ENCODE assay signal across 1 fruit fly cellular context in the genomic region with DNA sequence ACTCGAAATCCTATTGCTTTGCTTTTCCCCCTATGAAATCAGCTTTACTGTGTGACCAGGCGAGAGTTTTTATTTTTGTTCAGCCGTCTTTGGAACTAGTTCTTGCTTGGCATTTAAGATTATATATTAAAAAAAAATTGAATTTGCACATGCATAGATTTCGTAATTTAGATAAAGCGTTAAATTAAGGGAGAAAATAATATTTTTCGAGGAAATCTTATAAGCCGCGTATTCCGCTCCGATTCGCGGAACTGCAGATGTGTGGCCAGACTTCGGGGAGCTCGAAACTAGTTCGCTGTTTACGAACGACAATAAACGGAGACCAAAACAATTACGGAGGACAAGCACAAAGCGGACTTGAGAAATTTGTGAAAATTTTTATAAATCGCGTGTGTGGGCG.
TF ChIP-seq lines count a peak whose summit lies in the region.

A gene (minus strand): TSS at position 55 of the 400 bp plus-strand sequence.
A gene (plus strand): TSS at position 306 of the 400 bp plus-strand sequence.

TF ChIP-seq in whole organism, embryonic, 481 proteins besides CTCF, POLR2A, EP300 and RAD21 (continued from another document):
- TF ChIP-seq CG14860 (GFP tag; IDR thresholded peaks at IDR 0.05; lab: Robert Waterston, UW; ENCODE audit: partially characterized antibody) (0 out of 3 replicates have a peak, but pooled peaks have one; percentile 7), CG12659 (GFP tag; optimal IDR thresholded peaks at IDR 0.05; lab: Kevin White, UChicago) (peak; percentile 50), dmrt11E (tag; optimal IDR thresholded peaks at IDR 0.05; lab: Kevin White, UChicago) (peak; percentile 3), stwl (tag; optimal IDR thresholded peaks at IDR 0.05; lab: Kevin White, UChicago) (peak; percentile 75), Scr (GFP tag; IDR thresholded peaks at IDR 0.05; lab: Robert Waterston, UW; ENCODE audit: partially characterized antibody) (peak; percentile 52), CG34224 (GFP tag; IDR thresholded peaks at IDR 0.05; lab: Robert Waterston, UW; ENCODE audit: partially characterized antibody) (peak; percentile 62; the same call in 2 of the 3 replicates), MBD-R2 (GFP tag; IDR thresholded peaks at IDR 0.05; lab: Robert Waterston, UW) (peak; percentile 82; the same call in 1 of the 2 replicates), gfzf (GFP tag; optimal IDR thresholded peaks at IDR 0.05; lab: Kevin White, UChicago) (peak; percentile 73), gem (tag; optimal IDR thresholded peaks at IDR 0.05; lab: Kevin White, UChicago) (no peak), nerfin-1 (tag; optimal IDR thresholded peaks at IDR 0.05; lab: Kevin White, UChicago) (peak; percentile 24), H2.0 (GFP tag; IDR thresholded peaks at IDR 0.05; lab: Robert Waterston, UW) (no peak), CG17829 (tag; optimal IDR thresholded peaks at IDR 0.05; lab: Kevin White, UChicago) (peak; percentile 35), chn (GFP tag; optimal IDR thresholded peaks at IDR 0.05; lab: Kevin White, UChicago) (no peak), grau (tag; optimal IDR thresholded peaks at IDR 0.05; lab: Kevin White, UChicago) (peak; percentile 29), lilli (GFP tag; optimal IDR thresholded peaks at IDR 0.05; lab: Kevin White, UChicago) (peak; percentile 23), CG15514 (GFP tag; optimal IDR thresholded peaks at IDR 0.05; lab: Kevin White, UChicago) (peak; percentile 100), Dip3 (GFP tag; optimal IDR thresholded peaks at IDR 0.05; lab: Kevin White, UChicago) (no peak), crp (GFP tag; optimal IDR thresholded peaks at IDR 0.05; lab: Kevin White, UChicago) (peak in 1 of 2 experiments; percentile 52), CG9797 (GFP tag; optimal IDR thresholded peaks at IDR 0.05; lab: Kevin White, UChicago) (peak; percentile 87), Bgb (GFP tag; IDR thresholded peaks at IDR 0.05; lab: Robert Waterston, UW; ENCODE audit: partially characterized antibody) (peak; percentile 50), amos (GFP tag; IDR thresholded peaks at IDR 0.05; lab: Robert Waterston, UW; ENCODE audit: partially characterized antibody) (peak; percentile 42; the same call in 1 of the 2 replicates), gsb-n (tag; optimal IDR thresholded peaks at IDR 0.05; lab: Kevin White, UChicago) (no peak), CG2116 (GFP tag; optimal IDR thresholded peaks at IDR 0.05; lab: Kevin White, UChicago) (peak; percentile 34), NC2β (GFP tag; optimal IDR thresholded peaks at IDR 0.05; lab: Kevin White, UChicago) (peak; percentile 16), Blimp-1 (GFP tag; optimal IDR thresholded peaks at IDR 0.05; lab: Kevin White, UChicago) (no peak), Ets97D (GFP tag; optimal IDR thresholded peaks at IDR 0.05; lab: Kevin White, UChicago) (peak; percentile 31), CG9437 (GFP tag; optimal IDR thresholded peaks at IDR 0.05; lab: Kevin White, UChicago) (peak; percentile 29), hbn (GFP tag; IDR thresholded peaks at IDR 0.05; lab: Robert Waterston, UW; ENCODE audit: partially characterized antibody) (no peak), CG14710 (tag; optimal IDR thresholded peaks at IDR 0.05; lab: Kevin White, UChicago) (peak; percentile 93), Sin3A (optimal IDR thresholded peaks at IDR 0.05; lab: Kevin White, UChicago) (peak; percentile 72), TFAM (GFP tag; optimal IDR thresholded peaks at IDR 0.05; lab: Kevin White, UChicago) (no peak), CG3726 (GFP tag; IDR thresholded peaks at IDR 0.05; lab: Robert Waterston, UW) (no peak), CG3995 (GFP tag; optimal IDR thresholded peaks at IDR 0.05; lab: Kevin White, UChicago) (peak; percentile 2), CG18262 (tag; optimal IDR thresholded peaks at IDR 0.05; lab: Kevin White, UChicago) (no peak), chif (GFP tag; optimal IDR thresholded peaks at IDR 0.05; lab: Kevin White, UChicago) (peak in 1 of 2 experiments; percentile 8), CG12391 (tag; optimal IDR thresholded peaks at IDR 0.05; lab: Kevin White, UChicago) (peak; percentile 67), psq (GFP tag; optimal IDR thresholded peaks at IDR 0.05; lab: Kevin White, UChicago) (peak; percentile 99), prd (optimal IDR thresholded peaks at IDR 0.05; lab: Kevin White, UChicago) (no peak), prd (GFP tag; IDR thresholded peaks at IDR 0.05; lab: Robert Waterston, UW) (0 out of 3 replicates have a peak, but pooled peaks have one; percentile 18), Abd-B (GFP tag; optimal IDR thresholded peaks at IDR 0.05; lab: Kevin White, UChicago) (peak; percentile 42), CoRest (tag; optimal IDR thresholded peaks at IDR 0.05; lab: Kevin White, UChicago) (peak; percentile 42), nom (GFP tag; optimal IDR thresholded peaks at IDR 0.05; lab: Kevin White, UChicago) (no peak), abd-A (tag; optimal IDR thresholded peaks at IDR 0.05; lab: Kevin White, UChicago) (no peak), phol (tag; optimal IDR thresholded peaks at IDR 0.05; lab: Kevin White, UChicago) (peak; percentile 49), pzg (GFP tag; optimal IDR thresholded peaks at IDR 0.05; lab: Kevin White, UChicago) (peak; percentile 65), salm (tag; optimal IDR thresholded peaks at IDR 0.05; lab: Kevin White, UChicago) (no peak), CG13287 (GFP tag; IDR thresholded peaks at IDR 0.05; lab: Robert Waterston, UW; ENCODE audit: partially characterized antibody) (peak; percentile 73), dm (GFP tag; optimal IDR thresholded peaks at IDR 0.05; lab: Kevin White, UChicago) (peak; percentile 29), CG13424 (tag; optimal IDR thresholded peaks at IDR 0.05; lab: Kevin White, UChicago) (peak; percentile 25), nmo (GFP tag; optimal IDR thresholded peaks at IDR 0.05; lab: Kevin White, UChicago) (peak; percentile 54), cad (GFP tag; optimal IDR thresholded peaks at IDR 0.05; lab: Kevin White, UChicago) (peak; percentile 51), row (GFP tag; IDR thresholded peaks at IDR 0.05; lab: Robert Waterston, UW) (peak; percentile 87), Dll (GFP tag; IDR thresholded peaks at IDR 0.05; lab: Robert Waterston, UW; ENCODE audit: partially characterized antibody) (peak; percentile 39; the same call in 1 of the 4 replicates), knrl (GFP tag; IDR thresholded peaks at IDR 0.05; lab: Robert Waterston, UW; ENCODE audit: partially characterized antibody) (peak; percentile 71), dpn (GFP tag; optimal IDR thresholded peaks at IDR 0.05; lab: Kevin White, UChicago) (peak in 1 of 2 experiments; percentile 30), CG10267 (tag; optimal IDR thresholded peaks at IDR 0.05; lab: Kevin White, UChicago) (peak; percentile 53), CG33213 (GFP tag; optimal IDR thresholded peaks at IDR 0.05; lab: Kevin White, UChicago) (peak; percentile 19), Elba2 (GFP tag; optimal IDR thresholded peaks at IDR 0.05; lab: Kevin White, UChicago) (peak; percentile 57), Lpt (GFP tag; optimal IDR thresholded peaks at IDR 0.05; lab: Kevin White, UChicago) (no peak), lola (GFP tag; optimal IDR thresholded peaks at IDR 0.05; lab: Kevin White, UChicago) (peak in 1 of 3 experiments; percentile 35), CG32772 (GFP tag; IDR thresholded peaks at IDR 0.05; lab: Robert Waterston, UW) (no peak), Side (GFP tag; optimal IDR thresholded peaks at IDR 0.05; lab: Kevin White, UChicago) (peak; percentile 52), CG4617 (GFP tag; optimal IDR thresholded peaks at IDR 0.05; lab: Kevin White, UChicago; ENCODE audit: borderline replicate concordance) (peak; percentile 40), Stat92E (GFP tag; optimal IDR thresholded peaks at IDR 0.05; lab: Kevin White, UChicago) (peak in 1 of 3 experiments; percentile 21), exex (tag; optimal IDR thresholded peaks at IDR 0.05; lab: Kevin White, UChicago) (peak; percentile 36), Lhr (GFP tag; optimal IDR thresholded peaks at IDR 0.05; lab: Kevin White, UChicago) (peak; percentile 75), CG8290 (GFP tag; optimal IDR thresholded peaks at IDR 0.05; lab: Kevin White, UChicago) (peak; percentile 42), CG8290 (tag; optimal IDR thresholded peaks at IDR 0.05; lab: Kevin White, UChicago) (no peak), ase (GFP tag; IDR thresholded peaks at IDR 0.05; lab: Robert Waterston, UW) (no peak), sna (GFP tag; IDR thresholded peaks at IDR 0.05; lab: Robert Waterston, UW; ENCODE audit: partially characterized antibody) (0 out of 2 replicates have a peak, but pooled peaks have one; percentile 33), ind (GFP tag; optimal IDR thresholded peaks at IDR 0.05; lab: Kevin White, UChicago) (no peak), CG6689 (GFP tag; IDR thresholded peaks at IDR 0.05; lab: Robert Waterston, UW) (no peak), Hsf (GFP tag; optimal IDR thresholded peaks at IDR 0.05; lab: Kevin White, UChicago) (peak; percentile 5), zen (tag; optimal IDR thresholded peaks at IDR 0.05; lab: Kevin White, UChicago) (peak; percentile 14), HmgZ (tag; optimal IDR thresholded peaks at IDR 0.05; lab: Kevin White, UChicago) (peak; percentile 28), CG2120 (GFP tag; optimal IDR thresholded peaks at IDR 0.05; lab: Kevin White, UChicago) (peak; percentile 41), YL-1 (GFP tag; optimal IDR thresholded peaks at IDR 0.05; lab: Kevin White, UChicago) (peak; percentile 94), inv (GFP tag; IDR thresholded peaks at IDR 0.05; lab: Robert Waterston, UW; ENCODE audit: partially characterized antibody) (peak; percentile 53; the same call in 1 of the 2 replicates), CG15696 (tag; optimal IDR thresholded peaks at IDR 0.05; lab: Kevin White, UChicago) (peak; percentile 22), CG7839 (tag; optimal IDR thresholded peaks at IDR 0.05; lab: Kevin White, UChicago) (no peak), CG9876 (GFP tag; optimal IDR thresholded peaks at IDR 0.05; lab: Kevin White, UChicago) (no peak), trem (tag; optimal IDR thresholded peaks at IDR 0.05; lab: Kevin White, UChicago) (peak; percentile 61), Sry-β (GFP tag; optimal IDR thresholded peaks at IDR 0.05; lab: Kevin White, UChicago) (peak; percentile 60), MESR4 (GFP tag; optimal IDR thresholded peaks at IDR 0.05; lab: Kevin White, UChicago) (peak; percentile 16), sens (GFP tag; lab: Kevin White, UChicago) (peak; percentile 71), CHES-1-like (GFP tag; optimal IDR thresholded peaks at IDR 0.05; lab: Kevin White, UChicago) (peak; percentile 53), Fer1 (GFP tag; optimal IDR thresholded peaks at IDR 0.05; lab: Kevin White, UChicago) (peak; percentile 35)
TF ChIP-seq in whole organism, embryonic: peak in this region for 78.
